Fruit fly (Drosophila melanogaster) whole organism, embryonic: ENCODE data around the gene CG14269.

ENCODE experiments used
- Ada2b ChIP-seq: fragments of 200-800 bp; sonication (Bioruptor generic); IDR thresholded peaks from 2 replicates; pipeline ENCODE4 v1.3.6; 2022; ENCODE audit warnings: missing biosample characterization, missing genetic modification characterization
- CG10209 ChIP-seq: fragments of 200-800 bp; sonication (Bioruptor generic); optimal IDR thresholded peaks from 3 replicates; lab custom pipeline; 2017; ENCODE audit warnings: missing biosample characterization, mild to moderate bottlenecking, missing genetic modification characterization, missing genetic modification reagents
- CG11085 ChIP-seq: fragments of 200-800 bp; sonication (Bioruptor generic); IDR thresholded peaks from 2 replicates; pipeline ENCODE4 v1.3.6; 2022; ENCODE audit warnings: missing biosample characterization, missing genetic modification characterization
- CG11456 ChIP-seq: fragments of 200-800 bp; sonication (Bioruptor generic); IDR thresholded peaks from 3 replicates; pipeline ENCODE4 v1.3.6; 2022; ENCODE audit warnings: missing biosample characterization, missing genetic modification characterization
- CG11504 ChIP-seq: fragments of 200-800 bp; sonication (Bioruptor generic); optimal IDR thresholded peaks from 3 replicates; lab custom pipeline; 2019; ENCODE audit warnings: missing biosample characterization, mild to moderate bottlenecking, missing genetic modification characterization, moderate library complexity
- CG11695 ChIP-seq: fragments of 200-800 bp; sonication (Bioruptor generic); IDR thresholded peaks from 3 replicates; pipeline ENCODE4 v1.3.6; 2022; ENCODE audit warnings: missing biosample characterization, missing genetic modification characterization
- CG12299 ChIP-seq: fragments of 200-800 bp; sonication (Bioruptor generic); optimal IDR thresholded peaks from 2 replicates; lab custom pipeline; 2018; ENCODE audit warnings: missing biosample characterization, mild to moderate bottlenecking, missing genetic modification characterization
- CG13296 ChIP-seq: fragments of 200-800 bp; sonication (Bioruptor generic); optimal IDR thresholded peaks from 3 replicates; lab custom pipeline; 2018; ENCODE audit warnings: missing biosample characterization, mild to moderate bottlenecking, missing genetic modification characterization
- CG13424 ChIP-seq: fragments of 200-800 bp; sonication (Bioruptor generic); optimal IDR thresholded peaks from 2 replicates; lab custom pipeline; 2019; ENCODE audit warnings: missing biosample characterization, mild to moderate bottlenecking, missing genetic modification characterization, moderate library complexity
- CG14441 ChIP-seq: fragments of 200-800 bp; sonication (Bioruptor generic); IDR thresholded peaks from 2 replicates; pipeline ENCODE4 v1.3.6; 2022; ENCODE audit warnings: missing biosample characterization, missing genetic modification characterization
- CG1647 ChIP-seq: fragments of 200-800 bp; sonication (Bioruptor generic); optimal IDR thresholded peaks from 3 replicates; lab custom pipeline; 2016; ENCODE audit warnings: missing biosample characterization, missing genetic modification characterization
- CG17361 ChIP-seq: fragments of 200-800 bp; sonication (Bioruptor generic); IDR thresholded peaks from 3 replicates; pipeline ENCODE4 v1.3.6; 2022; ENCODE audit warnings: missing biosample characterization, missing genetic modification characterization
- CG17385 ChIP-seq: fragments of 200-800 bp; sonication (Bioruptor generic); optimal IDR thresholded peaks from 3 replicates; lab custom pipeline; 2018; ENCODE audit warnings: missing biosample characterization, mild to moderate bottlenecking, missing genetic modification characterization
- CG2120 ChIP-seq: fragments of 200-800 bp; sonication (Bioruptor generic); optimal IDR thresholded peaks from 3 replicates; lab custom pipeline; 2016; ENCODE audit warnings: missing biosample characterization, missing genetic modification characterization
- CG3726 ChIP-seq: fragments of 200-800 bp; sonication (Bioruptor generic); IDR thresholded peaks from 3 replicates; pipeline ENCODE4, ENCODE4 v1.3.6; 2022; ENCODE audit warnings: missing biosample characterization, missing genetic modification characterization
- CG3838 ChIP-seq: fragments of 200-800 bp; sonication (Bioruptor generic); optimal IDR thresholded peaks from 3 replicates; lab custom pipeline; 2016; ENCODE audit warnings: missing biosample characterization, missing genetic modification characterization
- CG8359 ChIP-seq: fragments of 200-800 bp; sonication (Bioruptor generic); optimal IDR thresholded peaks from 2 replicates; lab custom pipeline; 2017; ENCODE audit warnings: missing biosample characterization, mild to moderate bottlenecking, missing genetic modification characterization, borderline replicate concordance
- CG8388 ChIP-seq: fragments of 200-800 bp; sonication (Bioruptor generic); optimal IDR thresholded peaks from 2 replicates; lab custom pipeline; 2019; ENCODE audit warnings: missing biosample characterization, mild to moderate bottlenecking, missing genetic modification characterization, moderate library complexity
- CG9437 ChIP-seq: fragments of 200-800 bp; sonication (Bioruptor generic); optimal IDR thresholded peaks from 2 replicates; lab custom pipeline; 2018; ENCODE audit warnings: missing biosample characterization, mild to moderate bottlenecking, missing genetic modification characterization
- Dp ChIP-seq: fragments of 200-800 bp; sonication (Bioruptor generic); optimal IDR thresholded peaks from 2 replicates; lab custom pipeline; 2018; ENCODE audit warnings: missing biosample characterization, mild to moderate bottlenecking, missing genetic modification characterization, moderate library complexity
- HHEX ChIP-seq: fragments of 200-800 bp; sonication (Bioruptor generic); optimal IDR thresholded peaks from 3 replicates; lab custom pipeline; 2017; ENCODE audit warnings: missing biosample characterization, mild to moderate bottlenecking, missing genetic modification characterization, missing genetic modification reagents
- HLH4C ChIP-seq: fragments of 200-800 bp; sonication (Bioruptor generic); IDR thresholded peaks from 3 replicates; pipeline ENCODE4 v1.3.6; 2022; ENCODE audit warnings: missing biosample characterization, missing genetic modification characterization; ENCODE audit not compliant: partially characterized antibody
- HmgZ ChIP-seq: fragments of 200-800 bp; sonication (Bioruptor generic); optimal IDR thresholded peaks from 2 replicates; lab custom pipeline; 2018; ENCODE audit warnings: missing biosample characterization, mild to moderate bottlenecking, missing genetic modification characterization
- Jarid2 ChIP-seq: fragments of 200-800 bp; sonication (Bioruptor generic); optimal IDR thresholded peaks from 3 replicates; lab custom pipeline; 2017; ENCODE audit warnings: mild to moderate bottlenecking, missing biosample characterization, missing genetic modification reagents, missing genetic modification characterization
- Meics ChIP-seq: fragments of 200-800 bp; sonication (Bioruptor generic); optimal IDR thresholded peaks from 2 replicates; lab custom pipeline; 2017; ENCODE audit warnings: missing biosample characterization, mild to moderate bottlenecking, missing genetic modification characterization
- Mes4 ChIP-seq: fragments of 200-800 bp; sonication (Bioruptor generic); optimal IDR thresholded peaks from 2 replicates; lab custom pipeline; 2016; ENCODE audit warnings: missing biosample characterization, missing genetic modification characterization
- Oli ChIP-seq: fragments of 200-800 bp; sonication (Bioruptor generic); optimal IDR thresholded peaks from 2 replicates; lab custom pipeline; 2018; ENCODE audit warnings: missing biosample characterization, mild to moderate bottlenecking, missing genetic modification characterization, moderate library complexity
- Pdp1 ChIP-seq, 2 experiments: fragments of 200-800 bp; sonication (Bioruptor generic); optimal IDR thresholded peaks; 3 replicates each; lab custom pipeline; 2016; ENCODE audit warnings: missing biosample characterization in 2 of 2, missing genetic modification characterization in 2 of 2, mild to moderate bottlenecking in 1 of 2, moderate library complexity in 1 of 2
- Ptx1 ChIP-seq: fragments of 200-800 bp; sonication (Bioruptor generic); IDR thresholded peaks from 2 replicates; pipeline ENCODE4 v1.3.6; 2022; ENCODE audit warnings: missing biosample characterization, missing genetic modification characterization
- Rx ChIP-seq: fragments of 200-800 bp; sonication (Bioruptor generic); IDR thresholded peaks from 2 replicates; pipeline ENCODE4 v1.3.6; 2022; ENCODE audit warnings: missing biosample characterization, missing genetic modification characterization
- Six4 ChIP-seq: fragments of 200-800 bp; sonication (Bioruptor generic); optimal IDR thresholded peaks from 2 replicates; lab custom pipeline; 2016; ENCODE audit warnings: missing biosample characterization, missing genetic modification characterization
- Sox100B ChIP-seq: fragments of 200-800 bp; sonication (Bioruptor generic); optimal IDR thresholded peaks from 3 replicates; lab custom pipeline; 2018; ENCODE audit warnings: missing biosample characterization, mild to moderate bottlenecking, missing genetic modification characterization
- Sry-δ ChIP-seq: fragments of 200-800 bp; sonication (Bioruptor generic); optimal IDR thresholded peaks from 2 replicates; lab custom pipeline; 2016; ENCODE audit warnings: missing biosample characterization, missing genetic modification characterization
- Trl ChIP-seq, 3 experiments: fragments of >200 bp in 2 of 3; fragments of 200-800 bp in 1 of 3; sonication (Bioruptor generic) in 1 of 3; optimal IDR thresholded peaks; 2 replicates in 1 of 3; 3 replicates in 2 of 3; lab custom pipeline; 2016 to 2017; ENCODE audit warnings: missing biosample characterization in 1 of 3, missing genetic modification characterization in 1 of 3
- Xbp1 ChIP-seq: fragments of 200-800 bp; sonication (Bioruptor generic); optimal IDR thresholded peaks from 3 replicates; lab custom pipeline; 2016; ENCODE audit warnings: missing biosample characterization, mild to moderate bottlenecking, missing genetic modification characterization
- ash1 ChIP-seq: fragments of 200-800 bp; sonication (Bioruptor generic); optimal IDR thresholded peaks from 2 replicates; lab custom pipeline; 2018; ENCODE audit warnings: missing biosample characterization, mild to moderate bottlenecking, missing genetic modification characterization
- bowl ChIP-seq: fragments of 200-800 bp; sonication (Bioruptor generic); IDR thresholded peaks from 2 replicates; pipeline ENCODE4 v1.3.6; 2022; ENCODE audit warnings: missing biosample characterization, missing genetic modification characterization
- emc ChIP-seq: fragments of 200-800 bp; sonication (Bioruptor generic); optimal IDR thresholded peaks from 2 replicates; lab custom pipeline; 2016; ENCODE audit warnings: missing biosample characterization, missing genetic modification characterization
- ewg ChIP-seq: fragments of 200-800 bp; sonication (Bioruptor generic); optimal IDR thresholded peaks from 3 replicates; lab custom pipeline; 2017; ENCODE audit warnings: mild to moderate bottlenecking, missing biosample characterization, missing genetic modification reagents, missing genetic modification characterization
- fru ChIP-seq: fragments of >200 bp; optimal IDR thresholded peaks from 2 replicates; lab custom pipeline; 2017
- gcm2 ChIP-seq: fragments of 200-800 bp; sonication (Bioruptor generic); optimal IDR thresholded peaks from 2 replicates; lab custom pipeline; 2016; ENCODE audit warnings: missing biosample characterization, missing genetic modification characterization
- gsb ChIP-seq: fragments of 200-800 bp; sonication (Bioruptor generic); IDR thresholded peaks from 2 replicates; pipeline ENCODE4 v1.3.6; 2022; ENCODE audit warnings: missing biosample characterization, missing genetic modification characterization
- lilli ChIP-seq: fragments of 200-800 bp; sonication (Bioruptor generic); optimal IDR thresholded peaks from 3 replicates; lab custom pipeline; 2016; ENCODE audit warnings: missing biosample characterization, missing genetic modification characterization
- mam ChIP-seq: fragments of 200-800 bp; sonication (Bioruptor generic); optimal IDR thresholded peaks from 3 replicates; lab custom pipeline; 2016; ENCODE audit warnings: missing biosample characterization, missing genetic modification characterization
- run ChIP-seq: fragments of 200-800 bp; sonication (Bioruptor generic); optimal IDR thresholded peaks from 3 replicates; lab custom pipeline; 2018; ENCODE audit warnings: missing biosample characterization, mild to moderate bottlenecking, missing genetic modification characterization
- sens-2 ChIP-seq: fragments of 200-800 bp; sonication (Bioruptor generic); IDR thresholded peaks from 2 replicates; pipeline ENCODE4 v1.3.6; 2022; ENCODE audit warnings: missing biosample characterization, missing genetic modification characterization
- sob ChIP-seq: fragments of 200-800 bp; sonication (Bioruptor generic); IDR thresholded peaks from 2 replicates; pipeline ENCODE4 v1.3.6; 2022; ENCODE audit warnings: missing biosample characterization, missing genetic modification characterization
- sqz ChIP-seq: fragments of 200-800 bp; sonication (Bioruptor generic); optimal IDR thresholded peaks from 3 replicates; lab custom pipeline; 2018; ENCODE audit warnings: missing biosample characterization, mild to moderate bottlenecking, missing genetic modification characterization
- tin ChIP-seq: fragments of 200-800 bp; sonication (Bioruptor generic); optimal IDR thresholded peaks from 3 replicates; lab custom pipeline; 2016; ENCODE audit warnings: missing biosample characterization, missing genetic modification characterization
- trh ChIP-seq: fragments of 200-800 bp; sonication (Bioruptor generic); optimal IDR thresholded peaks from 2 replicates; lab custom pipeline; 2016; ENCODE audit warnings: missing biosample characterization, missing genetic modification characterization
- zen2 ChIP-seq: fragments of 200-800 bp; sonication (Bioruptor generic); IDR thresholded peaks from 3 replicates; pipeline ENCODE4 v1.3.6; 2022; ENCODE audit warnings: missing biosample characterization, missing genetic modification characterization; ENCODE audit not compliant: partially characterized antibody

The CG14269 gene

DNA sequence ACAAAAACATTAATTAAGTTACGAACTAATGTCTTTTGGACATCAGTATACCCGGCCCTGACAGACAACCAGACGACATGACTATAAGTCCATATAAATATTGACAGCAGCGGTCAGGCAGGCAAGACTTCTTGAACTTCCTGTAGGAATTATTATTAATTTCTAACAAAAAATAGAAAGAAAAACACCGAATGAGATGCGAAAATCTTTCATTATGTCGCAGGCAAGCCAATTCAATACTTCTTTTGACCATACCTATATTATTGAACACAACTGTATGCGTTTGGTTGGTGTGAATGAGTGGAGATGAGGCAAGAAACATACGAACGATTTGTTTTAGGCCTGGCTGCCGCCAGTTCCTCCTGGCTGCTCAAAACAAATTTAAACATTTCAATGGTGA is 10.6 kb downstream of the CG14269 start (continued):
- peak; percentile 83 for TF ChIP-seq CG2120 (GFP tag; lab: Kevin White, UChicago)
- TF ChIP-seq bowl (GFP tag; lab: Robert Waterston, UW): peak; percentile 67; the same call in 1 of the 2 replicates
- peak; percentile 75 for TF ChIP-seq HmgZ (tag; lab: Kevin White, UChicago)
- no peak for TF ChIP-seq ash1
- TF ChIP-seq CG10209 (GFP tag; lab: Kevin White, UChicago): peak; percentile 82
- TF ChIP-seq CG13424: peak; percentile 78
- peak; percentile 91 for TF ChIP-seq CG11695 (GFP tag; lab: Robert Waterston, UW)
- TF ChIP-seq lilli: peak; percentile 81
- no peak for TF ChIP-seq Dp (GFP tag; lab: Kevin White, UChicago)
- TF ChIP-seq Sry-δ (GFP tag; lab: Kevin White, UChicago): peak; percentile 25
- no peak for TF ChIP-seq zen2 (GFP tag; lab: Robert Waterston, UW)
- TF ChIP-seq Six4 (GFP tag; lab: Kevin White, UChicago): peak; percentile 46
- peak; percentile 75 for TF ChIP-seq CG17385 (GFP tag; lab: Kevin White, UChicago)
- peak; percentile 89 for TF ChIP-seq Ptx1
- peak; percentile 75 for TF ChIP-seq HHEX (GFP tag; lab: Kevin White, UChicago)
- no peak for TF ChIP-seq HLH4C (GFP tag; lab: Robert Waterston, UW)
- peak; percentile 42 for TF ChIP-seq sqz (GFP tag; lab: Kevin White, UChicago)
- TF ChIP-seq CG14441: peak; percentile 83
- TF ChIP-seq CG11504 (tag; lab: Kevin White, UChicago): peak; percentile 89
- peak; percentile 43 for TF ChIP-seq CG8359 (GFP tag; lab: Kevin White, UChicago)
- no peak for TF ChIP-seq fru (lab: Kevin White, UChicago)
- peak; percentile 61 for TF ChIP-seq CG11085 (GFP tag; lab: Robert Waterston, UW)
- peak; percentile 86 for TF ChIP-seq Xbp1
- peak; percentile 79 for TF ChIP-seq run (tag; lab: Kevin White, UChicago)
- peak; percentile 73 for TF ChIP-seq tin (GFP tag; lab: Kevin White, UChicago)
- TF ChIP-seq mam (GFP tag; lab: Kevin White, UChicago): peak; percentile 72
- TF ChIP-seq CG8388 (GFP tag; lab: Kevin White, UChicago): peak; percentile 82
- peak; percentile 64 for TF ChIP-seq ewg
- peak; percentile 76 for TF ChIP-seq CG17361 (GFP tag; lab: Robert Waterston, UW)
- TF ChIP-seq CG3838 (GFP tag; lab: Kevin White, UChicago): peak; percentile 58
- peak; percentile 38 for TF ChIP-seq gcm2 (GFP tag; lab: Kevin White, UChicago)
- peak; percentile 82 for TF ChIP-seq CG11456
- TF ChIP-seq emc (GFP tag; lab: Kevin White, UChicago): no peak
- TF ChIP-seq Sox100B (GFP tag; lab: Kevin White, UChicago): peak; percentile 70
- peak; percentile 13 for TF ChIP-seq trh
- peak; percentile 55 for TF ChIP-seq CG1647 (GFP tag; lab: Kevin White, UChicago)
- TF ChIP-seq Jarid2 (GFP tag; lab: Kevin White, UChicago): peak; percentile 45
- peak; percentile 46 for TF ChIP-seq gsb (GFP tag; lab: Robert Waterston, UW)
- TF ChIP-seq sens-2 (GFP tag; lab: Robert Waterston, UW): peak; percentile 73
- no peak for TF ChIP-seq CG12299 (tag; lab: Kevin White, UChicago)
- peak; percentile 71 for TF ChIP-seq Mes4
- TF ChIP-seq Trl (optimal IDR thresholded peaks at IDR 0.05; lab: Kevin White, UChicago): no peak
- peak; percentile 79 for TF ChIP-seq Trl (GFP tag; optimal IDR thresholded peaks at IDR 0.05; lab: Kevin White, UChicago)
- peak; percentile 83 for TF ChIP-seq sob (GFP tag; lab: Robert Waterston, UW)
- peak; percentile 63 for TF ChIP-seq CG9437 (GFP tag; lab: Kevin White, UChicago)
- peak; percentile 71; the same call in 2 of the 3 replicates for TF ChIP-seq CG3726 (GFP tag; lab: Robert Waterston, UW)
- TF ChIP-seq Ada2b (GFP tag; lab: Robert Waterston, UW): peak; percentile 90
- TF ChIP-seq Oli (tag; lab: Kevin White, UChicago): peak; percentile 91
- peak; percentile 69 to 82 for TF ChIP-seq Pdp1 (GFP tag; optimal IDR thresholded peaks at IDR 0.05; lab: Kevin White, UChicago)
- peak; percentile 73 for TF ChIP-seq Rx
- peak; percentile 52 for TF ChIP-seq CG13296 (GFP tag; lab: Kevin White, UChicago)
- peak; percentile 72 for TF ChIP-seq Meics (GFP tag; lab: Kevin White, UChicago)
